Fruit fly (Drosophila melanogaster) Kc167 (cell line): ENCODE results near the gene CG8312.

Source experiments
- Myc ChIP-seq: fragments of >200 bp; optimal IDR thresholded peaks from 2 replicates; lab custom pipeline; 2017; ENCODE audit warnings: missing external identifiers
- h ChIP-seq: fragments of >200 bp; optimal IDR thresholded peaks from 3 replicates; lab custom pipeline; 2018; ENCODE audit warnings: missing external identifiers
- psq ChIP-seq: fragments of >200 bp; optimal IDR thresholded peaks from 2 replicates; lab custom pipeline; 2017; ENCODE audit warnings: missing external identifiers
- ttk ChIP-seq: sonication (Bioruptor generic); optimal IDR thresholded peaks from 2 replicates; lab custom pipeline; 2017; ENCODE audit warnings: missing external identifiers

dm6 chr3R:9595681-9596357 is 4.7 kb downstream of the CG8312 start:
- no peak for TF ChIP-seq ttk (lab: Kevin White, UChicago)
- TF ChIP-seq psq (lab: Kevin White, UChicago): no peak
- TF ChIP-seq h (lab: Kevin White, UChicago): no peak
- TF ChIP-seq Myc (lab: Kevin White, UChicago): no peak
